Worm (Caenorhabditis elegans) whole organism, early embryonic: ENCODE data around the gene Y22D7AR.7.

Experiments used
- aly-1 ChIP-seq: sonication (generic microtip); optimal IDR thresholded peaks from 2 replicates; lab custom pipeline; 2016; ENCODE audit warnings: missing genetic modification characterization, missing compliant biosample characterization
- ama-1 ChIP-seq: fragments of 150-350 bp; optimal IDR thresholded peaks from 2 replicates; lab custom pipeline; 2014
- ceh-36 ChIP-seq: sonication (generic microtip); optimal IDR thresholded peaks from 2 replicates; lab custom pipeline; 2016; ENCODE audit warnings: missing genetic modification characterization, inconsistent platforms, missing compliant biosample characterization
- ets-7 ChIP-seq: sonication (generic microtip); optimal IDR thresholded peaks from 2 replicates; lab custom pipeline; 2016; ENCODE audit warnings: missing genotype, missing genetic modification characterization, missing compliant biosample characterization
- flt-1 ChIP-seq: fragments of 200-800 bp; sonication (Bioruptor generic); IDR thresholded peaks from 2 replicates; pipeline ENCODE4 v1.3.6; 2022; ENCODE audit warnings: missing genetic modification characterization, missing compliant biosample characterization
- hmbx-1 ChIP-seq: sonication (generic microtip); optimal IDR thresholded peaks from 2 replicates; lab custom pipeline; 2016; ENCODE audit warnings: mild to moderate bottlenecking, missing genetic modification characterization, missing compliant biosample characterization
- hmg-4 ChIP-seq: fragments of 200-800 bp; sonication (Bioruptor generic); optimal IDR thresholded peaks from 2 replicates; lab custom pipeline; 2018; ENCODE audit warnings: mild to moderate bottlenecking, missing genetic modification characterization, missing compliant biosample characterization
- hnd-1 ChIP-seq: sonication (generic microtip); optimal IDR thresholded peaks from 2 replicates; lab custom pipeline; 2016; ENCODE audit warnings: missing genetic modification characterization, missing compliant biosample characterization
- pes-1 ChIP-seq: fragments of 200-800 bp; sonication (Bioruptor generic); IDR thresholded peaks from 2 replicates; pipeline ENCODE4 v1.3.6; 2022; ENCODE audit warnings: missing genetic modification reagents, missing genetic modification characterization, missing compliant biosample characterization
- sea-1 ChIP-seq: fragments of 200-800 bp; sonication (Bioruptor generic); conservative IDR thresholded peaks from 2 replicates; pipeline ENCODE4 v1.3.6; 2022; ENCODE audit warnings: missing genetic modification characterization, missing compliant biosample characterization
- tra-4 ChIP-seq: sonication (generic microtip); optimal IDR thresholded peaks from 2 replicates; lab custom pipeline; 2017; ENCODE audit warnings: missing genetic modification characterization, missing compliant biosample characterization

DNA sequence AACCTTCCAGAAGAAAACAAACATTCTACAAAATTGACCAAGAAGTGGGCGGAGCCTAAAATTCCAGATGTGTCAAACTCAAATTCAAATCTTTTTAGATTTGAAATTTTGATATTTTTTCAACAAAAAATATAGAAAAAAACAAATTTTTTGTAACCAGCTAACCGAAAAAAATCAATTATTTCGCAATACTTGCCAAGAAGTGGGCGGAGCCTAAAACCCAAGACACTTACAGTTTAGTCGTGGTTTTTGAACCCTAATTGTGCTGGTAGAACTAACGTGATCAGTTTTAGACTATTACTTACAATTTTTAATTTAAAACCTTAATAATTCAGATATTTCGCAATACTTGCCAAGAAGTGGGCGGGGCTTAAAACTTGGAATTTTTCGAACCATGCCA is 14.6 kb downstream of the Y22D7AR.7 start:
- TF ChIP-seq ama-1 (lab: Kevin White, UChicago) = no peak
- no peak for TF ChIP-seq flt-1 (GFP tag; lab: Robert Waterston, UW)
- TF ChIP-seq hnd-1 = no peak
- no peak for TF ChIP-seq hmg-4 (GFP tag; lab: Kevin White, UChicago)
- TF ChIP-seq sea-1 (GFP tag; lab: Robert Waterston, UW) = no peak
- no peak for TF ChIP-seq ceh-36 (tag; lab: Kevin White, UChicago)
- no peak for TF ChIP-seq tra-4 (tag; lab: Kevin White, UChicago)
- no peak for TF ChIP-seq ets-7 (tag; lab: Kevin White, UChicago)
- no peak for TF ChIP-seq aly-1 (tag; lab: Kevin White, UChicago)
- no peak for TF ChIP-seq pes-1 (GFP tag; lab: Robert Waterston, UW)
- no peak for TF ChIP-seq hmbx-1
